Worm (Caenorhabditis elegans): ENCODE data around the gene vha-5.

Gene vha-5

DNA sequence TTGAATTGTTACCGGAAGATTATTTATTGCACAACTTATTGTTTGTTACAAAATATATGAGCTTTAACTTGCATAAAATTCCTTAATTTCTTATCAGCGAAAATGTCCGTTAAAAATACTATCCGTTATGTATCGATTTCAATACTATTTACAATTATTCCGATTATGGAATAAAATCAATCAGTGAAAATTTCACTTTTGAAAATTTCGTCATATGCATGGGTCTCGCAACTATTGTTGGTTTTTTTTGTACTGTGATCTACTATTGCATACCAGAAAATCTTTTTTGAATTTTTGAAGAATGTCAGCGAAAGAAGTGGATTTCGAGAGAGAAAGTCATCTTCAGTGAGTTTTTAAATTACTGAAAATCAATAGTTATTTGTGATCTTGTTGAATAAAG is 6.6 kb upstream of the vha-5 start, which contains the start of gene nprl-3:
Gene nprl-3, plus strand, starts transcription at position 301 of the 400 bp plus-strand sequence.
- TF ChIP-seq nhr-237 (tag; optimal IDR thresholded peaks at IDR 0.05) (no peak), nhr-77 (tag; optimal IDR thresholded peaks at IDR 0.05) (no peak), lir-3 (tag; optimal IDR thresholded peaks at IDR 0.05; ENCODE audit: poor library complexity) (no peak), nhr-85 (tag) (no peak), C34B4.2 (tag; optimal IDR thresholded peaks at IDR 0.05) (no peak), egl-27 (tag; optimal IDR thresholded peaks at IDR 0.05) (no peak), fkh-8 (tag; optimal IDR thresholded peaks at IDR 0.05) (no peak), tlp-1 (tag; optimal IDR thresholded peaks at IDR 0.05) (no peak), nhr-71 (tag; optimal IDR thresholded peaks at IDR 0.05) (no peak), snpc-4 (tag; optimal IDR thresholded peaks at IDR 0.05) (no peak), sox-4 (tag; optimal IDR thresholded peaks at IDR 0.05) (no peak)

DNA sequence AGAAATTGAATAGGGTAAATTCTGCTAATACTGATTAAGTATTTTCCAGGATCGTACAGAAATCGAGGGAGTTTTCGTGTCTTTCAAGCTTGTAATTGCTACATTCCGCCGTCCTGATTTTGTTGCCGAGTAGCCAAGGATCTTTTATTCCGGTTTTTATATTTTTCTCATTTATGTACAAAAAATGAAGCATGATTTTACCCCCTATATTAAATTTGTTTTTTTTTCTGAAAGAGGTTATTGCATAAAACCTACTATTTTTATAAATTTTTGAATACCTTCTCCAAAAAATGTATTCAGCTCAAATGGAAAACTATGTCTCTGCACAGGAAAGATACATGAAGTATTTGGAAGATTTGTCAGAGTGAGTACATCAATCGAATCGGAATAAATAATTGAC is 4.1 kb upstream of the vha-5 start, which contains the start of gene F35H10.6:
Gene F35H10.6, plus strand, starts transcription at position 301 of the 400 bp plus-strand sequence.
- TF ChIP-seq unc-62 (GFP tag; optimal IDR thresholded peaks at IDR 0.05) (no peak), elt-3 (tag; optimal IDR thresholded peaks at IDR 0.05) (no peak), nhr-77 (tag; optimal IDR thresholded peaks at IDR 0.05) (no peak), nhr-71 (tag; optimal IDR thresholded peaks at IDR 0.05) (no peak), efl-1 (optimal IDR thresholded peaks at IDR 0.05) (no peak), efl-1 (GFP tag; optimal IDR thresholded peaks at IDR 0.05 in 1 of 2) (no peak), C16A3.4 (tag; optimal IDR thresholded peaks at IDR 0.05) (no peak), isw-1 (GFP tag; IDR thresholded peaks at IDR 0.05) (no peak), zag-1 (tag; optimal IDR thresholded peaks at IDR 0.05) (no peak), aly-2 (tag; optimal IDR thresholded peaks at IDR 0.05) (no peak), ceh-88 (GFP tag; IDR thresholded peaks at IDR 0.05) (no peak), ztf-11 (tag; optimal IDR thresholded peaks at IDR 0.05) (no peak), nhr-20 (tag; optimal IDR thresholded peaks at IDR 0.05) (no peak), alr-1 (tag; optimal IDR thresholded peaks at IDR 0.05; ENCODE audit: borderline replicate concordance) (no peak), tlp-1 (tag; optimal IDR thresholded peaks at IDR 0.05) (no peak), ceh-82 (tag; optimal IDR thresholded peaks at IDR 0.05) (no peak), lin-14 (GFP tag; optimal IDR thresholded peaks at IDR 0.05) (no peak), fkh-8 (tag; optimal IDR thresholded peaks at IDR 0.05) (no peak), ceh-63 (GFP tag; optimal IDR thresholded peaks at IDR 0.05) (no peak), vab-15 (tag; optimal IDR thresholded peaks at IDR 0.05) (no peak)

DNA sequence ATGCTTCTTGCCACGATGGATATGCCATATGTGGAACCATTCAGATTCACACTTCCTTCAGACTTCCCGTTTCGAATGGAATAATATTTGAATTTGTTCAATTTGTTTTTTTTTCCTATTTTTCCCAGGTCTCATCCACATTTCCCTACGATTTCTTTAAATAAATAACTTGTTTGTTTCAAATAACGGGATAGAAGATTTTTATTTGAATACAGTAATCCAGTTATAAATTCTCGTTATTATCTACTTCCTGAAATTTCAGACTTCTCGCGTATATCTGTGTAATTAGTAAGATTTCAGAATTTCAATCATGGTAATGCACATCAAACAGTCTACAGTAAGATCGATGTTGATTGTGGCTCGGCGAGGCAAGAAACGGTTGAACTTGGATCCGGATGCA is 3.3 kb upstream of the vha-5 start, which contains the start of gene F35H10.5:
Gene F35H10.5, plus strand, starts transcription at position 301 of the 400 bp plus-strand sequence.
- TF ChIP-seq efl-1 (optimal IDR thresholded peaks at IDR 0.05) (no peak), efl-1 (GFP tag; optimal IDR thresholded peaks at IDR 0.05 in 1 of 2) (peak in 1 of 2 experiments; percentile 73), nhr-28 (tag; optimal IDR thresholded peaks at IDR 0.05) (no peak)

DNA sequence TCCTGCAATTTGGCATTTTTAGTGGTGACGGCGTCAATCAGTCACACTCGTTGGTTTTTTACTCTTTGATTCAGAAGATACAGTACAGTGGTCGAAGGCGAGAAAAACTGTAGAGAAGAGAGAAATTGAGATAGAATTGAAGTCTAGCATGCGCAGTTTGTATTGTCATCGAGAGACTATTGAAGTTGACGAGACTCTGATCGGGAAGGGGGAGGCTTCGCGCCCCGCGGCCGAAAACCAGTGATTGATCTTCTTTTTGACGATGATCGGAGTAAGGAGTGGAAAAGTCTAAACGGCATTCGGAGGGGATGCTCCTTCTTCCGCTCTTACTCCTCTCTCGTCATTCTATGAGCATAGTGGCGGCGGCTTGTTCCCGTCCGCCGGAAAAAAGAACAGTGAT is 1.8 kb upstream of the vha-5 start:
- TF ChIP-seq mdl-1 (tag; optimal IDR thresholded peaks at IDR 0.05) (no peak), ceh-63 (GFP tag; optimal IDR thresholded peaks at IDR 0.05) (no peak), C34B4.2 (tag; optimal IDR thresholded peaks at IDR 0.05) (no peak), nhr-237 (tag; optimal IDR thresholded peaks at IDR 0.05) (no peak), mep-1 (tag; optimal IDR thresholded peaks at IDR 0.05) (no peak), ztf-4 (tag; optimal IDR thresholded peaks at IDR 0.05) (no peak), ztf-11 (tag; optimal IDR thresholded peaks at IDR 0.05) (no peak), nhr-28 (tag; optimal IDR thresholded peaks at IDR 0.05) (no peak), ets-5 (GFP tag; IDR thresholded peaks at IDR 0.05) (no peak), nhr-84 (tag; optimal IDR thresholded peaks at IDR 0.05) (no peak), alr-1 (tag; optimal IDR thresholded peaks at IDR 0.05; ENCODE audit: borderline replicate concordance) (no peak), nhr-90 (tag; optimal IDR thresholded peaks at IDR 0.05; ENCODE audit: poor library complexity) (peak; percentile 20), hlh-17 (GFP tag; optimal IDR thresholded peaks at IDR 0.05; ENCODE audit: borderline replicate concordance) (no peak), hlh-4 (tag; optimal IDR thresholded peaks at IDR 0.05) (no peak), C04F5.9 (tag; optimal IDR thresholded peaks at IDR 0.05) (no peak), jun-1 (tag; optimal IDR thresholded peaks at IDR 0.05) (no peak), efl-3 (GFP tag; optimal IDR thresholded peaks at IDR 0.05) (no peak), skn-1 (tag; optimal IDR thresholded peaks at IDR 0.05) (no peak), mab-9 (GFP tag; IDR thresholded peaks at IDR 0.05) (no peak), efl-1 (optimal IDR thresholded peaks at IDR 0.05) (peak; percentile 16 to 51), efl-1 (GFP tag; optimal IDR thresholded peaks at IDR 0.05 in 1 of 2) (peak; percentile 2 to 93), nhr-19 (GFP tag; conservative IDR thresholded peaks at IDR 0.05) (0 out of 2 replicates have a peak, but pooled peaks have one; percentile 32), lir-3 (tag; optimal IDR thresholded peaks at IDR 0.05; ENCODE audit: poor library complexity) (no peak), unc-130 (tag; optimal IDR thresholded peaks at IDR 0.05) (no peak), aly-2 (tag; optimal IDR thresholded peaks at IDR 0.05) (no peak), grh-1 (GFP tag; IDR thresholded peaks at IDR 0.05) (peak; percentile 63), ama-1 (optimal IDR thresholded peaks at IDR 0.05) (no peak), snpc-4 (tag; optimal IDR thresholded peaks at IDR 0.05) (no peak), lin-35 (GFP tag; optimal IDR thresholded peaks at IDR 0.05) (peak; percentile 5 to 59)

Measured in whole organism, L1 larva.